Worm (Caenorhabditis elegans) whole organism, L4/young adult: ENCODE results near the gene C15B12.9.

Experiments used
- W03F9.2 ChIP-seq: fragments of 150-350 bp; optimal IDR thresholded peaks from 2 replicates; lab custom pipeline; 2014; ENCODE audit warnings: missing biosample characterization, missing genetic modification characterization
- dao-5 ChIP-seq: sonication (generic microtip); optimal IDR thresholded peaks from 2 replicates; lab custom pipeline; 2016; ENCODE audit warnings: missing genotype, missing genetic modification characterization, moderate library complexity, missing compliant biosample characterization
- him-1 ChIP-seq: sonication (generic microtip); optimal IDR thresholded peaks from 2 replicates; lab custom pipeline; 2016; ENCODE audit warnings: missing genotype, missing genetic modification reagents, missing genetic modification characterization, missing compliant biosample characterization

- no peak for TF ChIP-seq him-1 (tag; lab: Kevin White, UChicago)
- TF ChIP-seq dao-5 (tag; lab: Kevin White, UChicago), result no peak
- TF ChIP-seq W03F9.2 (tag; lab: Kevin White, UChicago), result no peak
These were observed 12.0 kb upstream of the C15B12.9 start, which contains the start of gene pept-1 for ce11 chrX:6456567-6456966.
